Worm (Caenorhabditis elegans) whole organism, late embryonic: Measurements from ENCODE around the gene R07A4.2.

Experiments
- C38D4.7 ChIP-seq: fragments of 200-800 bp; sonication (Bioruptor generic); optimal IDR thresholded peaks from 2 replicates; lab custom pipeline; 2018; ENCODE audit warnings: mild to moderate bottlenecking, missing genetic modification characterization, moderate library complexity, missing compliant biosample characterization
- F13H6.1 ChIP-seq: sonication (generic microtip); optimal IDR thresholded peaks from 2 replicates; lab custom pipeline; 2016; ENCODE audit warnings: missing genetic modification characterization, missing compliant biosample characterization
- ahr-1 ChIP-seq: sonication (generic microtip); optimal IDR thresholded peaks from 2 replicates; lab custom pipeline; 2016; ENCODE audit warnings: missing genetic modification characterization, missing compliant biosample characterization
- ama-1 ChIP-seq: fragments of 150-350 bp; optimal IDR thresholded peaks from 2 replicates; lab custom pipeline; 2014
- ceh-18 ChIP-seq: sonication (generic microtip); optimal IDR thresholded peaks from 2 replicates; lab custom pipeline; 2016; ENCODE audit warnings: missing genetic modification characterization, missing compliant biosample characterization
- ceh-22 ChIP-seq: sonication (generic microtip); optimal IDR thresholded peaks from 2 replicates; lab custom pipeline; 2017; ENCODE audit warnings: missing biosample characterization, missing genetic modification characterization
- ceh-34 ChIP-seq: sonication (generic microtip); optimal IDR thresholded peaks from 2 replicates; lab custom pipeline; 2016; ENCODE audit warnings: mild to moderate bottlenecking, missing genetic modification characterization, missing compliant biosample characterization
- ceh-45 ChIP-seq: fragments of 200-800 bp; sonication (Bioruptor generic); IDR thresholded peaks from 2 replicates; pipeline ENCODE4 v1.3.6; 2022; ENCODE audit warnings: missing genetic modification reagents, missing genetic modification characterization, missing compliant biosample characterization
- dmd-4 ChIP-seq: sonication (generic microtip); optimal IDR thresholded peaks from 2 replicates; lab custom pipeline; 2016; ENCODE audit warnings: borderline replicate concordance, missing genetic modification characterization, missing compliant biosample characterization
- elt-2 ChIP-seq: sonication (generic microtip); optimal IDR thresholded peaks from 2 replicates; lab custom pipeline; 2016; ENCODE audit warnings: missing genetic modification reagents, missing genetic modification characterization, missing compliant biosample characterization
- elt-4 ChIP-seq: sonication (generic microtip); optimal IDR thresholded peaks from 2 replicates; lab custom pipeline; 2016; ENCODE audit warnings: missing genetic modification characterization, missing compliant biosample characterization
- eyg-1 ChIP-seq: sonication (generic microtip); optimal IDR thresholded peaks from 2 replicates; lab custom pipeline; 2016; ENCODE audit warnings: missing genotype, missing genetic modification characterization, missing compliant biosample characterization
- hlh-15 ChIP-seq: sonication (generic microtip); optimal IDR thresholded peaks from 2 replicates; lab custom pipeline; 2016; ENCODE audit warnings: missing genetic modification characterization, missing compliant biosample characterization
- hlh-6 ChIP-seq: sonication (generic microtip); optimal IDR thresholded peaks from 2 replicates; lab custom pipeline; 2016; ENCODE audit warnings: missing genotype, missing genetic modification characterization, missing compliant biosample characterization
- hlh-8 ChIP-seq: sonication (generic microtip); optimal IDR thresholded peaks from 2 replicates; lab custom pipeline; 2016; ENCODE audit warnings: missing genotype, missing genetic modification characterization, missing compliant biosample characterization
- lim-6 ChIP-seq: sonication (generic microtip); optimal IDR thresholded peaks from 2 replicates; lab custom pipeline; 2016; ENCODE audit warnings: missing genetic modification characterization, missing compliant biosample characterization
- lin-11 ChIP-seq: fragments of 200-800 bp; sonication (Bioruptor generic); optimal IDR thresholded peaks from 2 replicates; lab custom pipeline; 2018; ENCODE audit warnings: mild to moderate bottlenecking, missing genetic modification characterization, missing compliant biosample characterization
- mec-3 ChIP-seq: sonication (generic microtip); optimal IDR thresholded peaks from 2 replicates; lab custom pipeline; 2016; ENCODE audit warnings: borderline replicate concordance, missing genetic modification characterization, missing compliant biosample characterization
- nfya-1 ChIP-seq: sonication (generic microtip); optimal IDR thresholded peaks from 2 replicates; lab custom pipeline; 2017; ENCODE audit warnings: missing genetic modification characterization, mild to moderate bottlenecking, missing compliant biosample characterization, antibody characterized with exemption, moderate library complexity
- nhr-11 ChIP-seq: fragments of 150-350 bp; optimal IDR thresholded peaks from 2 replicates; lab custom pipeline; 2014; ENCODE audit warnings: missing biosample characterization, missing genetic modification characterization
- pag-3 ChIP-seq: sonication (generic microtip); optimal IDR thresholded peaks from 2 replicates; lab custom pipeline; 2016; ENCODE audit warnings: missing compliant biosample characterization, missing genetic modification characterization, borderline replicate concordance
- pax-1 ChIP-seq: fragments of 150-350 bp; optimal IDR thresholded peaks from 2 replicates; lab custom pipeline; 2014; ENCODE audit warnings: missing biosample characterization, missing genetic modification characterization
- pha-2 ChIP-seq: sonication (generic microtip); optimal IDR thresholded peaks from 2 replicates; lab custom pipeline; 2017; ENCODE audit warnings: mild to moderate bottlenecking, missing genetic modification characterization, missing compliant biosample characterization
- pqm-1 ChIP-seq: sonication (generic microtip); optimal IDR thresholded peaks from 2 replicates; lab custom pipeline; 2016; ENCODE audit warnings: missing genetic modification characterization, missing compliant biosample characterization
- sdc-2 ChIP-seq: sonication (generic microtip); optimal IDR thresholded peaks from 2 replicates; lab custom pipeline; 2016; ENCODE audit warnings: missing genotype, missing genetic modification characterization, missing compliant biosample characterization
- sox-4 ChIP-seq: sonication (generic microtip); optimal IDR thresholded peaks from 2 replicates; lab custom pipeline; 2017; ENCODE audit warnings: mild to moderate bottlenecking, missing genetic modification characterization, inconsistent platforms, missing compliant biosample characterization
- syd-9 ChIP-seq: sonication (generic microtip); optimal IDR thresholded peaks from 2 replicates; lab custom pipeline; 2016; ENCODE audit warnings: mild to moderate bottlenecking, missing genetic modification characterization, moderate library complexity, missing compliant biosample characterization
- unc-42 ChIP-seq: sonication (generic microtip); optimal IDR thresholded peaks from 2 replicates; lab custom pipeline; 2016; ENCODE audit warnings: missing genotype, missing genetic modification characterization, missing compliant biosample characterization
- unc-86 ChIP-seq: sonication (generic microtip); optimal IDR thresholded peaks from 2 replicates; lab custom pipeline; 2016; ENCODE audit warnings: missing genetic modification characterization, missing compliant biosample characterization
- zip-5 ChIP-seq: sonication (generic microtip); optimal IDR thresholded peaks from 2 replicates; lab custom pipeline; 2016; ENCODE audit warnings: missing genetic modification characterization, missing compliant biosample characterization
- ztf-16 ChIP-seq: sonication (generic microtip); optimal IDR thresholded peaks from 2 replicates; lab custom pipeline; 2017; ENCODE audit warnings: missing genetic modification characterization, missing compliant biosample characterization

R07A4.2 gene

ce11 chrX:10763383-10763782 lies 17.1 kb upstream of the R07A4.2 start:
- TF ChIP-seq ceh-18 (tag; lab: Kevin White, UChicago) (no peak), syd-9 (tag; lab: Kevin White, UChicago) (no peak), C38D4.7 (no peak), dmd-4 (tag; lab: Kevin White, UChicago) (no peak), mec-3 (no peak)

ce11 chrX:10760958-10761357 lies 14.7 kb upstream of the R07A4.2 start:
- TF ChIP-seq elt-4 (tag; lab: Kevin White, UChicago) (no peak), eyg-1 (no peak), pax-1 (tag; lab: Kevin White, UChicago) (no peak), pha-2 (tag; lab: Kevin White, UChicago) (no peak)

ce11 chrX:10758453-10758852 lies 12.2 kb upstream of the R07A4.2 start:
- TF ChIP-seq hlh-8 (tag; lab: Kevin White, UChicago) = no peak
- peak; percentile 15 for TF ChIP-seq unc-42 (tag; lab: Kevin White, UChicago)
- no peak for TF ChIP-seq mec-3

- TF ChIP-seq dmd-4 (tag; lab: Kevin White, UChicago) = no peak
- TF ChIP-seq lim-6 (tag; lab: Kevin White, UChicago) = no peak
- TF ChIP-seq unc-86 = no peak
- TF ChIP-seq nhr-11 (tag; lab: Kevin White, UChicago) = no peak
- TF ChIP-seq nfya-1 (tag; lab: Kevin White, UChicago) = no peak
- no peak for TF ChIP-seq lin-11 (tag; lab: Kevin White, UChicago)
- no peak for TF ChIP-seq hlh-6 (tag; lab: Kevin White, UChicago)
- TF ChIP-seq pax-1 (tag; lab: Kevin White, UChicago) = no peak
- no peak for TF ChIP-seq eyg-1
Observed at ce11 chrX:10757608-10758007, 11.3 kb upstream of the R07A4.2 start, which contains the start of gene R07A4.4. Gene R07A4.4, minus strand, starts transcription at chrX:10757708.

- TF ChIP-seq ceh-22 (tag; lab: Kevin White, UChicago) (no peak), ceh-45 (GFP tag; lab: Robert Waterston, UW) (no peak), pag-3 (no peak), sdc-2 (tag; lab: Kevin White, UChicago) (peak; percentile 94), hlh-15 (no peak), ceh-34 (no peak), pqm-1 (tag; lab: Kevin White, UChicago) (no peak)
Observed at ce11 chrX:10756185-10756584, 9.9 kb upstream of the R07A4.2 start.

- peak; percentile 95 for TF ChIP-seq elt-2 (tag; lab: Kevin White, UChicago)
- no peak for TF ChIP-seq ztf-16 (tag; lab: Kevin White, UChicago)
- TF ChIP-seq ahr-1 (tag; lab: Kevin White, UChicago) = no peak
- TF ChIP-seq sox-4 = no peak
Observed at ce11 chrX:10754532-10754931, 8.2 kb upstream of the R07A4.2 start.

- TF ChIP-seq ama-1 (lab: Kevin White, UChicago) (no peak), nfya-1 (tag; lab: Kevin White, UChicago) (no peak), pax-1 (tag; lab: Kevin White, UChicago) (no peak), F13H6.1 (no peak), zip-5 (tag; lab: Kevin White, UChicago) (no peak), eyg-1 (no peak)
- TF ChIP-seq, all 69 proteins: peak for 0
Observed at ce11 chrX:10753403-10753802, 7.1 kb upstream of the R07A4.2 start, which contains the start of gene R07A4.3. Gene R07A4.3, plus strand, starts transcription at chrX:10753703.
